Worm (Caenorhabditis elegans) whole organism, young adult: ENCODE results near the gene fipr-3.
A peak's percentile ranks its signal among the peaks of the same experiment; 100 is the strongest.

Source experiments
- B0261.1 ChIP-seq: sonication (generic microtip); optimal IDR thresholded peaks from 2 replicates; lab custom pipeline; 2016; ENCODE audit warnings: mild to moderate bottlenecking, missing genetic modification characterization, moderate library complexity, missing compliant biosample characterization
- C17E4.6 ChIP-seq: fragments of 200-800 bp; sonication (Bioruptor generic); IDR thresholded peaks from 2 replicates; pipeline ENCODE4 v1.3.6; 2022; ENCODE audit warnings: missing genetic modification reagents, missing genetic modification characterization, missing compliant biosample characterization
- D2030.7 ChIP-seq: fragments of 200-800 bp; sonication (Bioruptor generic); IDR thresholded peaks from 2 replicates; pipeline ENCODE4 v1.3.6; 2022; ENCODE audit warnings: missing genetic modification reagents, missing genetic modification characterization, missing compliant biosample characterization
- F33H1.4 ChIP-seq: fragments of 200-800 bp; sonication (Bioruptor generic); IDR thresholded peaks from 2 replicates; pipeline ENCODE4 v1.3.6; 2022; ENCODE audit warnings: missing genetic modification reagents, missing genetic modification characterization, missing compliant biosample characterization
- F49E8.2 ChIP-seq: sonication (generic microtip); optimal IDR thresholded peaks from 3 replicates; lab custom pipeline; 2017; ENCODE audit warnings: missing genetic modification characterization, mild to moderate bottlenecking, missing compliant biosample characterization, antibody characterized with exemption, moderate library complexity; ENCODE audit not compliant: insufficient read depth
- F55B11.4 ChIP-seq: sonication (generic microtip); optimal IDR thresholded peaks from 2 replicates; lab custom pipeline; 2016; ENCODE audit warnings: missing compliant biosample characterization, missing genetic modification characterization, borderline replicate concordance; ENCODE audit not compliant: insufficient read depth
- F57A8.1 ChIP-seq: fragments of 200-800 bp; sonication (Bioruptor generic); optimal IDR thresholded peaks from 2 replicates; lab custom pipeline; 2018; ENCODE audit warnings: mild to moderate bottlenecking, missing genetic modification characterization, moderate library complexity, missing compliant biosample characterization
- K12H6.12 ChIP-seq: fragments of 200-800 bp; sonication (Bioruptor generic); optimal IDR thresholded peaks from 2 replicates; lab custom pipeline; 2018; ENCODE audit warnings: mild to moderate bottlenecking, missing genetic modification characterization, missing compliant biosample characterization
- Y53G8AR.9 ChIP-seq: fragments of 200-800 bp; sonication (Bioruptor generic); conservative IDR thresholded peaks from 2 replicates; pipeline ENCODE4 v1.3.6; 2022; ENCODE audit warnings: missing genetic modification reagents, missing genetic modification characterization, missing compliant biosample characterization
- Y79H2A.3 ChIP-seq: fragments of 200-800 bp; sonication (Bioruptor generic); conservative IDR thresholded peaks from 2 replicates; pipeline ENCODE4 v1.3.6; 2022; ENCODE audit warnings: missing genetic modification reagents, missing genetic modification characterization, missing compliant biosample characterization
- atf-7 ChIP-seq: sonication (generic microtip); optimal IDR thresholded peaks from 2 replicates; lab custom pipeline; 2017; ENCODE audit warnings: mild to moderate bottlenecking, missing genetic modification characterization, missing compliant biosample characterization
- bed-1 ChIP-seq: fragments of 200-800 bp; sonication (Bioruptor generic); IDR thresholded peaks from 2 replicates; pipeline ENCODE4 v1.3.6; 2022; ENCODE audit warnings: missing genetic modification reagents, missing genetic modification characterization, missing compliant biosample characterization
- ccch-3 ChIP-seq: fragments of 200-800 bp; sonication (Bioruptor generic); optimal IDR thresholded peaks from 2 replicates; lab custom pipeline; 2018; ENCODE audit warnings: mild to moderate bottlenecking, missing genetic modification characterization, missing compliant biosample characterization
- ceh-100 ChIP-seq: fragments of 200-800 bp; sonication (Bioruptor generic); IDR thresholded peaks from 2 replicates; pipeline ENCODE4 v1.3.6; 2022; ENCODE audit warnings: missing genetic modification reagents, missing genetic modification characterization, missing compliant biosample characterization
- chd-7 ChIP-seq: sonication (generic microtip); optimal IDR thresholded peaks from 2 replicates; lab custom pipeline; 2016; ENCODE audit warnings: mild to moderate bottlenecking, missing genetic modification characterization, moderate library complexity, missing compliant biosample characterization
- dox-1 ChIP-seq: fragments of 200-800 bp; sonication (Bioruptor generic); IDR thresholded peaks from 2 replicates; pipeline ENCODE4 v1.3.6; 2022; ENCODE audit warnings: missing genetic modification reagents, missing genetic modification characterization, missing compliant biosample characterization
- egl-44 ChIP-seq: fragments of 200-800 bp; sonication (Bioruptor generic); IDR thresholded peaks from 2 replicates; pipeline ENCODE4 v1.3.6; 2022; ENCODE audit warnings: missing genetic modification reagents, missing genetic modification characterization, missing compliant biosample characterization
- ekl-4 ChIP-seq: fragments of 200-800 bp; sonication (Bioruptor generic); IDR thresholded peaks from 2 replicates; pipeline ENCODE4 v1.3.6; 2022; ENCODE audit warnings: missing genetic modification reagents, missing genetic modification characterization, missing compliant biosample characterization
- ets-4 ChIP-seq: fragments of 200-800 bp; sonication (Bioruptor generic); optimal IDR thresholded peaks from 2 replicates; lab custom pipeline; 2018; ENCODE audit warnings: mild to moderate bottlenecking, missing genetic modification characterization, missing compliant biosample characterization
- hlh-12 ChIP-seq: sonication (generic microtip); optimal IDR thresholded peaks from 2 replicates; lab custom pipeline; 2016; ENCODE audit warnings: missing genetic modification characterization, missing compliant biosample characterization
- lag-1 ChIP-seq: fragments of 200-800 bp; sonication (Bioruptor generic); IDR thresholded peaks from 2 replicates; pipeline ENCODE4 v1.3.6; 2022; ENCODE audit warnings: missing genetic modification reagents, missing genetic modification characterization, missing compliant biosample characterization
- lin-26 ChIP-seq: fragments of 200-800 bp; sonication (Bioruptor generic); IDR thresholded peaks from 2 replicates; pipeline ENCODE4 v1.3.6; 2022; ENCODE audit warnings: missing genetic modification reagents, missing genetic modification characterization, missing compliant biosample characterization
- lsl-1 ChIP-seq: fragments of 200-800 bp; sonication (Bioruptor generic); optimal IDR thresholded peaks from 2 replicates; lab custom pipeline; 2018; ENCODE audit warnings: mild to moderate bottlenecking, missing genetic modification characterization, moderate library complexity, missing compliant biosample characterization
- madf-10 ChIP-seq: sonication (generic microtip); optimal IDR thresholded peaks from 2 replicates; lab custom pipeline; 2016; ENCODE audit warnings: mild to moderate bottlenecking, missing genetic modification characterization, missing compliant biosample characterization
- madf-6 ChIP-seq: fragments of 200-800 bp; sonication (Bioruptor generic); IDR thresholded peaks from 2 replicates; pipeline ENCODE4 v1.3.6; 2022; ENCODE audit warnings: missing genetic modification reagents, missing genetic modification characterization, missing compliant biosample characterization
- madf-8 ChIP-seq: fragments of 200-800 bp; sonication (Bioruptor generic); conservative IDR thresholded peaks from 2 replicates; pipeline ENCODE4 v1.3.6; 2022; ENCODE audit warnings: missing genetic modification reagents, missing genetic modification characterization, missing compliant biosample characterization
- mes-4 ChIP-seq: sonication (generic microtip); optimal IDR thresholded peaks from 2 replicates; lab custom pipeline; 2016; ENCODE audit warnings: missing genotype, missing genetic modification characterization, missing compliant biosample characterization
- mxl-1 ChIP-seq: sonication (generic microtip); optimal IDR thresholded peaks from 2 replicates; lab custom pipeline; 2016; ENCODE audit warnings: missing genetic modification characterization, missing compliant biosample characterization
- nfyb-1 ChIP-seq: fragments of 200-800 bp; sonication (Bioruptor generic); IDR thresholded peaks from 2 replicates; pipeline ENCODE4 v1.3.6; 2022; ENCODE audit warnings: missing genetic modification reagents, missing genetic modification characterization, missing compliant biosample characterization
- nhr-120 ChIP-seq: fragments of 200-800 bp; sonication (Bioruptor generic); IDR thresholded peaks from 2 replicates; pipeline ENCODE4 v1.3.6; 2022; ENCODE audit warnings: missing genetic modification characterization, missing compliant biosample characterization
- nhr-80 ChIP-seq: sonication (generic microtip); optimal IDR thresholded peaks from 2 replicates; lab custom pipeline; 2016; ENCODE audit warnings: missing genetic modification characterization, missing compliant biosample characterization
- nhr-90 ChIP-seq: sonication (generic microtip); optimal IDR thresholded peaks from 2 replicates; lab custom pipeline; 2016; ENCODE audit warnings: missing genotype, mild to moderate bottlenecking, missing genetic modification characterization, missing compliant biosample characterization
- rcor-1 ChIP-seq: fragments of 200-800 bp; sonication (Bioruptor generic); IDR thresholded peaks from 2 replicates; pipeline ENCODE4 v1.3.6; 2022; ENCODE audit warnings: missing genetic modification reagents, missing genetic modification characterization, missing compliant biosample characterization
- rec-8 ChIP-seq, 2 experiments: sonication (generic microtip); optimal IDR thresholded peaks; 2 replicates each; lab custom pipeline; 2016; ENCODE audit warnings: mild to moderate bottlenecking in 2 of 2, missing genetic modification characterization in 2 of 2, missing genetic modification reagents in 2 of 2, missing genotype in 2 of 2, missing biosample characterization in 1 of 2, missing compliant biosample characterization in 1 of 2, moderate library complexity in 1 of 2
- snpc-1.3 ChIP-seq: sonication (generic microtip); optimal IDR thresholded peaks from 2 replicates; lab custom pipeline; 2017; ENCODE audit warnings: missing genetic modification characterization, mild to moderate bottlenecking, missing compliant biosample characterization, antibody characterized with exemption, moderate library complexity, missing genotype, missing genetic modification reagents; ENCODE audit not compliant: insufficient read depth
- snpc-3.4 ChIP-seq: sonication (generic microtip); optimal IDR thresholded peaks from 2 replicates; lab custom pipeline; 2017; ENCODE audit warnings: missing genetic modification characterization, mild to moderate bottlenecking, missing compliant biosample characterization, antibody characterized with exemption, moderate library complexity, missing genotype, missing genetic modification reagents
- sptf-2 ChIP-seq: fragments of 200-800 bp; sonication (Bioruptor generic); optimal IDR thresholded peaks from 2 replicates; lab custom pipeline; 2018; ENCODE audit warnings: mild to moderate bottlenecking, missing genetic modification characterization, missing compliant biosample characterization
- unc-130 ChIP-seq: sonication (generic microtip); optimal IDR thresholded peaks from 2 replicates; lab custom pipeline; 2016; ENCODE audit warnings: missing genetic modification reagents, missing genetic modification characterization, missing compliant biosample characterization
- zim-3 ChIP-seq: sonication (generic microtip); optimal IDR thresholded peaks from 2 replicates; lab custom pipeline; 2017; ENCODE audit warnings: mild to moderate bottlenecking, missing genetic modification characterization, moderate library complexity, missing compliant biosample characterization
- ztf-18 ChIP-seq: sonication (generic microtip); optimal IDR thresholded peaks from 2 replicates; lab custom pipeline; 2016; ENCODE audit warnings: missing genotype, mild to moderate bottlenecking, missing genetic modification characterization, missing compliant biosample characterization
- ztf-22 ChIP-seq: fragments of 200-800 bp; sonication (Bioruptor generic); optimal IDR thresholded peaks from 2 replicates; lab custom pipeline; 2018; ENCODE audit warnings: mild to moderate bottlenecking, missing genetic modification characterization, moderate library complexity, missing compliant biosample characterization
- ztf-28 ChIP-seq: fragments of 200-800 bp; sonication (Bioruptor generic); IDR thresholded peaks from 2 replicates; pipeline ENCODE4 v1.3.6; 2022; ENCODE audit warnings: missing genetic modification reagents, missing genetic modification characterization, missing compliant biosample characterization

fipr-3 gene

DNA sequence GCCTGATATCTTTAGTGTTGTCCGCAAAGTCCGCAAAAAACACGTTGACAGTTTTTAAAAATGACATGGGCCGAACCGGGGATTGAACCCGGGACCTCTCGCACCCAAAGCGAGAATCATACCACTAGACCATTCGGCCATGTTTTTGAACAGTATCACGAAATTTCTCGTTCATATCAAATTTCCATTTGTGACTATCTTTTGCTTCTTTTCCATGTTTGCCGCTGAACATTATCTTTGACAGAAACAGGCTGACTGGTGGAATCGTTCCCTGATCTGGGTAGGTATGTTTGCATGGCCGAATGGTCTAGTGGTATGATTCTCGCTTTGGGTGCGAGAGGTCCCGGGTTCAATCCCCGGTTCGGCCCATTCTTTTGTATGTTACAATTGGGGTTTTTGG, 14.6 kb downstream of the fipr-3 start (continued):
- TF ChIP-seq mxl-1 (tag; lab: Kevin White, UChicago) (peak; percentile 61), B0261.1 (tag; lab: Kevin White, UChicago) (peak; percentile 80), rcor-1 (GFP tag; lab: Robert Waterston, UW) (peak; percentile 49; the same call in 1 of the 2 replicates), nhr-90 (peak; percentile 64), snpc-1.3 (tag; lab: Kevin White, UChicago) (peak; percentile 2), lsl-1 (peak; percentile 9), ceh-100 (GFP tag; lab: Robert Waterston, UW) (0 out of 2 replicates have a peak, but pooled peaks have one; percentile 17), atf-7 (peak; percentile 25), madf-10 (tag; lab: Kevin White, UChicago) (peak; percentile 50), sptf-2 (peak; percentile 69), ztf-18 (tag; lab: Kevin White, UChicago) (peak; percentile 63), nhr-120 (GFP tag; lab: Robert Waterston, UW) (0 out of 2 replicates have a peak, but pooled peaks have one; percentile 16), zim-3 (tag; lab: Kevin White, UChicago) (peak; percentile 68), dox-1 (GFP tag; lab: Robert Waterston, UW) (peak; percentile 83; the same call in 1 of the 2 replicates)

DNA sequence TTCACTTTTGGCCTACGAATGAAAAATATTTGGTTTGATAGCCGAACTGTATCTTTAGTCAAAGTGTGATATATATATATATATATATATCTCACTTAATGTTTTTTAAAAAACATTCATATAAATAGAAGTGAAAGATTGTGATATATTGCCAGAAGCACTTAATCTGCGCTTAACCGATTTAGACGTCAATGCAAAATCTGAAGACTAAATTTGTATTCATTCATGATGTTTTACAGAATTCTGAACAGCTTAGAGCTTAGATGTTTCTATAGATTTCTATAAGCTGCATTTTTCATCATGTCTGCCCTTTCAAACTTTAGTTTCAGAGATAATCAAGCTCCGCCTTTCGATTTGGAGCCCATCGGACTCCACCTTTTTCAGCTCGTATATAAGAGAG, 19.1 kb downstream of the fipr-3 start, which contains the start of gene F23D12.3:
Gene F23D12.3 (plus strand): TSS at position 301 of the 400 bp plus-strand sequence.
- TF ChIP-seq F57A8.1 (GFP tag; lab: Kevin White, UChicago), result no peak
- no peak for TF ChIP-seq C17E4.6 (GFP tag; lab: Robert Waterston, UW)
- no peak for TF ChIP-seq ekl-4 (GFP tag; lab: Robert Waterston, UW)
- TF ChIP-seq lag-1 (GFP tag; lab: Robert Waterston, UW), result no peak
- no peak for TF ChIP-seq dox-1 (GFP tag; lab: Robert Waterston, UW)

DNA sequence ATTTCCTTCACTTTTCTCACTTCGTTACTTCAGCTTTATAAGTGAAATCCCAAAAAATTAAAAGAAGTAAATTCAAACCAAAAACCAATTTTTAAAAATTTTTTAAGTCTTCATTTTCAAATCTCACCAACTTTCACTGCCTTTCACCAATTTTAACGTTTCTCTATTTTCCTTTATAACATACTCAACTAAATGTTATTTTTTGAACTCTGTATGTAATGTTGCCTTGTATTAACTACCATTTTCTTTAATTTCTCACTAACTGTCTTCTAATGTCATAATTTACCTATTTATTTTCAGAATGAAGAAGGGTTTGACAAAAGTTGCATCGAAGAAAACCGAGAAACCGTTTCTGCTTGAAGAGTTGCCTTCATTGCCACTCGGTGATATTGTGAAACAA, 21.5 kb downstream of the fipr-3 start, which contains the start of gene F23D12.4:
Gene F23D12.4 (plus strand): TSS at position 301 of the 400 bp plus-strand sequence.
- no peak for TF ChIP-seq rec-8 (tag; optimal IDR thresholded peaks at IDR 0.05; lab: Kevin White, UChicago)
- TF ChIP-seq nfyb-1, result no peak
- no peak for TF ChIP-seq ets-4 (GFP tag; lab: Kevin White, UChicago)
- TF ChIP-seq bed-1, result no peak
- TF ChIP-seq, all 124 proteins: peak for 0

DNA sequence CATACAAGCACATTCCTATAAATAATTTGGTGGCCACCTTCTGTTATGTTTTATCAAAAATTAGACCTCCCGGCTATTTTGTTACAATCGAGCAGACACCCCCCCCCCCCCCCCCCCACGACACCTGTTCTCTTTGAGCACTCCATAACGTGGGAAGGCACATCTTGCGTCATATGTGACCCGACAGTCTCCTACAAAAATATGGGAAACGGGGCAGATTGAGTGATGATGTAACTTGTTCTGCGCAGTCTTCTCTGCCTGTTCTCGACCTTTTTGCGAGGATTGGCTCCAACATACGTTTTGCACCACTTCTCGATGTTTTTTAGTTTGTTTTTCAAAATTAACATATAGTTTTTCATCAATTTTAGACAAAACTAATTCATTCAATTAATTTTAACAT, 24.3 kb downstream of the fipr-3 start:
- TF ChIP-seq egl-44 (GFP tag; lab: Robert Waterston, UW), result no peak
- no peak for TF ChIP-seq nhr-80 (tag; lab: Kevin White, UChicago)
- TF ChIP-seq Y79H2A.3 (GFP tag; lab: Robert Waterston, UW), result no peak
- no peak for TF ChIP-seq snpc-3.4 (tag; lab: Kevin White, UChicago)
- TF ChIP-seq madf-8 (GFP tag; lab: Robert Waterston, UW), result no peak
- TF ChIP-seq atf-7, result no peak
- no peak for TF ChIP-seq zim-3 (tag; lab: Kevin White, UChicago)

DNA sequence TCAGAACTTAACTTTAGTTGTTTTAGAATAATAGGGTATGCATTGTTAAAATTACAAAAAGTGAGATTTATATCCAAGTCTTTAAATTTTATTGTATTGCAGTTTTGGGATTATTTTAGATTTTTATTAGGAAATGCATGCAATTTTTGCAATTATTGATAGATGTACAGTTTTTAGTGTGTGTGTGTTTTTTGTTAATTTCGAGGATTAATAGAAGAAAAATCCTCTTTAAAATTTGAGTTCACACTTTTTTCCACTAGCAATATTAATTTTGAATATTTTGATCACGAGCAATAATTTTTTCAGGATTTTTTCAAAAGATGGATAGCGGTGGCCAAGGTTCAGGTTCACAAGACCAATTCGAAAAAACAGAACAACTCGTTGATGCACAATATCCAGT, 24.7 kb downstream of the fipr-3 start, which contains the start of gene jmjd-3.2:
Gene jmjd-3.2 (plus strand): TSS at position 301 of the 400 bp plus-strand sequence.
- no peak for TF ChIP-seq chd-7 (tag; lab: Kevin White, UChicago)
- TF ChIP-seq lin-26 (GFP tag; lab: Robert Waterston, UW), result no peak
- no peak for TF ChIP-seq F49E8.2 (tag; lab: Kevin White, UChicago)
- no peak for TF ChIP-seq ztf-22 (GFP tag; lab: Kevin White, UChicago)
- TF ChIP-seq Y53G8AR.9, result no peak
- no peak for TF ChIP-seq D2030.7 (GFP tag; lab: Robert Waterston, UW)
- TF ChIP-seq bed-1, result no peak
- TF ChIP-seq unc-130, result no peak
- no peak for TF ChIP-seq K12H6.12 (tag; lab: Kevin White, UChicago)
- TF ChIP-seq ccch-3 (GFP tag; lab: Kevin White, UChicago), result no peak
- TF ChIP-seq F55B11.4 (tag; lab: Kevin White, UChicago), result no peak
- TF ChIP-seq egl-44 (GFP tag; lab: Robert Waterston, UW), result no peak
- no peak for TF ChIP-seq ztf-28 (GFP tag; lab: Robert Waterston, UW)
- TF ChIP-seq dox-1 (GFP tag; lab: Robert Waterston, UW), result no peak
- no peak for TF ChIP-seq F33H1.4 (GFP tag; lab: Robert Waterston, UW)
- no peak for TF ChIP-seq hlh-12
- TF ChIP-seq mes-4, result no peak
- no peak for TF ChIP-seq madf-6
- TF ChIP-seq, all 124 proteins: peak for 0
